Worm (Caenorhabditis elegans) whole organism, L1 larva: Measurements from ENCODE around the gene sulp-3.

Experiments
- C04F5.9 ChIP-seq: sonication (generic microtip); optimal IDR thresholded peaks from 2 replicates; lab custom pipeline; 2016; ENCODE audit warnings: missing genetic modification characterization, missing compliant biosample characterization
- C16A3.4 ChIP-seq: fragments of 150-350 bp; optimal IDR thresholded peaks from 2 replicates; lab custom pipeline; 2014; ENCODE audit warnings: missing biosample characterization, missing genetic modification characterization
- F16B12.6 ChIP-seq: fragments of 150-350 bp; optimal IDR thresholded peaks from 2 replicates; lab custom pipeline; 2014; ENCODE audit warnings: missing biosample characterization, missing genetic modification characterization
- Y116A8C.19 ChIP-seq: sonication (generic microtip); optimal IDR thresholded peaks from 2 replicates; lab custom pipeline; 2016; ENCODE audit warnings: missing compliant biosample characterization, missing genetic modification characterization, borderline replicate concordance
- alr-1 ChIP-seq: fragments of 200-800 bp; sonication (Bioruptor generic); optimal IDR thresholded peaks from 2 replicates; lab custom pipeline; 2018; ENCODE audit warnings: borderline replicate concordance, mild to moderate bottlenecking, missing genetic modification characterization, missing compliant biosample characterization
- aly-2 ChIP-seq: fragments of 150-350 bp; optimal IDR thresholded peaks from 2 replicates; lab custom pipeline; 2014; ENCODE audit warnings: missing biosample characterization, missing genetic modification characterization
- ama-1 ChIP-seq: fragments of 150-350 bp; optimal IDR thresholded peaks from 2 replicates; lab custom pipeline; 2014
- blmp-1 ChIP-seq: fragments of 150-350 bp; optimal IDR thresholded peaks from 2 replicates; lab custom pipeline; 2014; ENCODE audit warnings: missing biosample characterization, missing genetic modification characterization
- ceh-8 ChIP-seq: fragments of 200-800 bp; sonication (Bioruptor generic); optimal IDR thresholded peaks from 2 replicates; lab custom pipeline; 2018; ENCODE audit warnings: mild to moderate bottlenecking, missing genetic modification characterization, moderate library complexity, missing compliant biosample characterization
- ceh-82 ChIP-seq, 3 experiments: fragments of 150-350 bp in 1 of 3; sonication (generic microtip) in 2 of 3; optimal IDR thresholded peaks; 2 replicates each; lab custom pipeline; 2014 to 2017; ENCODE audit warnings: missing biosample characterization in 3 of 3, missing genetic modification characterization in 3 of 3
- ceh-88 ChIP-seq: fragments of 200-800 bp; sonication (Bioruptor generic); IDR thresholded peaks from 2 replicates; pipeline ENCODE4 v1.3.6; 2022; ENCODE audit warnings: missing genetic modification characterization, missing compliant biosample characterization
- ceh-90 ChIP-seq: sonication (generic microtip); optimal IDR thresholded peaks from 2 replicates; lab custom pipeline; 2016; ENCODE audit warnings: missing genetic modification characterization, missing compliant biosample characterization
- ces-1 ChIP-seq: fragments of 150-350 bp; optimal IDR thresholded peaks from 2 replicates; lab custom pipeline; 2014; ENCODE audit warnings: missing biosample characterization, missing genetic modification reagents, missing genetic modification characterization
- dpl-1 ChIP-seq, 3 experiments: fragments of 150-350 bp in 2 of 3; sonication (generic microtip) in 1 of 3; optimal IDR thresholded peaks; 2 replicates each; lab custom pipeline; 2014 to 2017; ENCODE audit warnings: missing biosample characterization in 3 of 3, missing genetic modification characterization in 3 of 3, missing genetic modification reagents in 3 of 3
- dsc-1 ChIP-seq: sonication (generic microtip); optimal IDR thresholded peaks from 2 replicates; lab custom pipeline; 2016; ENCODE audit warnings: mild to moderate bottlenecking, missing genetic modification characterization, missing compliant biosample characterization
- egl-13 ChIP-seq: sonication (generic microtip); optimal IDR thresholded peaks from 2 replicates; lab custom pipeline; 2016; ENCODE audit warnings: missing genotype, missing genetic modification reagents, missing genetic modification characterization, missing compliant biosample characterization
- elt-3 ChIP-seq, 6 experiments: fragments of 150-350 bp in 1 of 6; sonication (generic microtip); optimal IDR thresholded peaks; 2 replicates each; lab custom pipeline; 2017 to 2018; ENCODE audit warnings: missing biosample characterization in 6 of 6, missing genetic modification characterization in 6 of 6, inconsistent platforms in 1 of 6
- fkh-10 ChIP-seq: sonication (generic microtip); optimal IDR thresholded peaks from 2 replicates; lab custom pipeline; 2017; ENCODE audit warnings: missing biosample characterization, missing genetic modification reagents, missing genetic modification characterization
- fkh-8 ChIP-seq: sonication (generic microtip); optimal IDR thresholded peaks from 2 replicates; lab custom pipeline; 2016; ENCODE audit warnings: mild to moderate bottlenecking, missing genetic modification characterization, missing compliant biosample characterization
- hlh-17 ChIP-seq: fragments of 200-800 bp; sonication (Bioruptor generic); optimal IDR thresholded peaks from 2 replicates; lab custom pipeline; 2018; ENCODE audit warnings: missing genetic modification characterization, mild to moderate bottlenecking, missing compliant biosample characterization, moderate library complexity, borderline replicate concordance
- irx-1 ChIP-seq: sonication (generic microtip); optimal IDR thresholded peaks from 2 replicates; lab custom pipeline; 2016; ENCODE audit warnings: missing genetic modification characterization, missing compliant biosample characterization
- lin-13 ChIP-seq: fragments of 150-350 bp; optimal IDR thresholded peaks from 2 replicates; lab custom pipeline; 2014; ENCODE audit warnings: missing biosample characterization, missing genetic modification reagents, missing genetic modification characterization
- lin-14 ChIP-seq: fragments of 200-800 bp; sonication (Bioruptor generic); optimal IDR thresholded peaks from 2 replicates; lab custom pipeline; 2018; ENCODE audit warnings: mild to moderate bottlenecking, missing genetic modification characterization, moderate library complexity, missing compliant biosample characterization
- lin-15B ChIP-seq: fragments of 150-350 bp; sonication (generic microtip); optimal IDR thresholded peaks from 3 replicates; lab custom pipeline; 2014; ENCODE audit warnings: missing biosample characterization, missing genetic modification characterization
- lir-3 ChIP-seq: sonication (generic microtip); optimal IDR thresholded peaks from 2 replicates; lab custom pipeline; 2016; ENCODE audit warnings: mild to moderate bottlenecking, missing genetic modification characterization, moderate library complexity, missing compliant biosample characterization; ENCODE audit not compliant: poor library complexity
- lsy-2 ChIP-seq, 2 experiments: fragments of 150-350 bp; optimal IDR thresholded peaks; 2 replicates each; lab custom pipeline; 2014; ENCODE audit warnings: missing biosample characterization in 2 of 2, missing genetic modification characterization in 2 of 2
- mdl-1 ChIP-seq, 2 experiments: fragments of 150-350 bp; optimal IDR thresholded peaks; 2 replicates each; lab custom pipeline; 2014 to 2017; ENCODE audit warnings: missing biosample characterization in 2 of 2, missing genetic modification characterization in 2 of 2, inconsistent platforms in 1 of 2
- mef-2 ChIP-seq: fragments of 150-350 bp; optimal IDR thresholded peaks from 2 replicates; lab custom pipeline; 2014; ENCODE audit warnings: missing biosample characterization, missing genetic modification characterization
- mep-1 ChIP-seq: fragments of 150-350 bp; optimal IDR thresholded peaks from 2 replicates; lab custom pipeline; 2014; ENCODE audit warnings: missing biosample characterization, missing genetic modification characterization
- nhr-12 ChIP-seq: sonication (generic microtip); optimal IDR thresholded peaks from 2 replicates; lab custom pipeline; 2017; ENCODE audit warnings: missing biosample characterization, missing genetic modification characterization
- nhr-237 ChIP-seq: fragments of 150-350 bp; optimal IDR thresholded peaks from 2 replicates; lab custom pipeline; 2014; ENCODE audit warnings: missing biosample characterization, missing genetic modification characterization
- nhr-28 ChIP-seq: fragments of 150-350 bp; optimal IDR thresholded peaks from 2 replicates; lab custom pipeline; 2014; ENCODE audit warnings: missing biosample characterization, missing genetic modification characterization
- nhr-47 ChIP-seq: sonication (generic microtip); optimal IDR thresholded peaks from 2 replicates; lab custom pipeline; 2016; ENCODE audit warnings: mild to moderate bottlenecking, missing genetic modification characterization, moderate library complexity, missing compliant biosample characterization
- nhr-76 ChIP-seq: sonication (generic microtip); optimal IDR thresholded peaks from 2 replicates; lab custom pipeline; 2017; ENCODE audit warnings: missing biosample characterization, missing genetic modification characterization
- pag-3 ChIP-seq: sonication (generic microtip); optimal IDR thresholded peaks from 2 replicates; lab custom pipeline; 2017; ENCODE audit warnings: missing genetic modification characterization, mild to moderate bottlenecking, missing compliant biosample characterization, antibody characterized with exemption, borderline replicate concordance; ENCODE audit not compliant: insufficient read depth
- pax-3 ChIP-seq: fragments of 200-800 bp; sonication (Bioruptor generic); optimal IDR thresholded peaks from 2 replicates; lab custom pipeline; 2018; ENCODE audit warnings: mild to moderate bottlenecking, missing genetic modification characterization, moderate library complexity, missing compliant biosample characterization
- pqm-1 ChIP-seq: sonication (generic microtip); optimal IDR thresholded peaks from 3 replicates; lab custom pipeline; 2017; ENCODE audit warnings: missing biosample characterization, missing genetic modification characterization
- rnt-1 ChIP-seq: sonication (generic microtip); optimal IDR thresholded peaks from 2 replicates; lab custom pipeline; 2016; ENCODE audit warnings: mild to moderate bottlenecking, missing genetic modification characterization, moderate library complexity, missing compliant biosample characterization
- swsn-7 ChIP-seq: sonication (generic microtip); optimal IDR thresholded peaks from 2 replicates; lab custom pipeline; 2016; ENCODE audit warnings: missing genetic modification characterization, missing compliant biosample characterization
- tbx-2 ChIP-seq: sonication (generic microtip); optimal IDR thresholded peaks from 2 replicates; lab custom pipeline; 2016; ENCODE audit warnings: missing genetic modification characterization, missing compliant biosample characterization
- tlp-1 ChIP-seq: fragments of 150-350 bp; optimal IDR thresholded peaks from 2 replicates; lab custom pipeline; 2014; ENCODE audit warnings: missing biosample characterization, missing genetic modification characterization
- unc-130 ChIP-seq: fragments of 150-350 bp; optimal IDR thresholded peaks from 2 replicates; lab custom pipeline; 2017; ENCODE audit warnings: missing biosample characterization, missing genetic modification characterization, inconsistent platforms
- unc-62 ChIP-seq: fragments of 150-350 bp; optimal IDR thresholded peaks from 2 replicates; lab custom pipeline; 2014; ENCODE audit warnings: missing biosample characterization, missing genetic modification reagents, missing genetic modification characterization
- unc-86 ChIP-seq: sonication (generic microtip); optimal IDR thresholded peaks from 2 replicates; lab custom pipeline; 2016; ENCODE audit warnings: missing genetic modification characterization, missing compliant biosample characterization
- unc-98 ChIP-seq: fragments of 200-800 bp; sonication (Bioruptor generic); IDR thresholded peaks from 2 replicates; pipeline ENCODE4 v1.3.6; 2022; ENCODE audit warnings: missing genetic modification characterization, missing compliant biosample characterization
- vab-15 ChIP-seq: sonication (generic microtip); optimal IDR thresholded peaks from 2 replicates; lab custom pipeline; 2017; ENCODE audit warnings: missing genotype, mild to moderate bottlenecking, missing genetic modification characterization, missing compliant biosample characterization
- ztf-4 ChIP-seq: fragments of 150-350 bp; optimal IDR thresholded peaks from 2 replicates; lab custom pipeline; 2014; ENCODE audit warnings: missing biosample characterization, missing genetic modification characterization

The sulp-3 gene

DNA sequence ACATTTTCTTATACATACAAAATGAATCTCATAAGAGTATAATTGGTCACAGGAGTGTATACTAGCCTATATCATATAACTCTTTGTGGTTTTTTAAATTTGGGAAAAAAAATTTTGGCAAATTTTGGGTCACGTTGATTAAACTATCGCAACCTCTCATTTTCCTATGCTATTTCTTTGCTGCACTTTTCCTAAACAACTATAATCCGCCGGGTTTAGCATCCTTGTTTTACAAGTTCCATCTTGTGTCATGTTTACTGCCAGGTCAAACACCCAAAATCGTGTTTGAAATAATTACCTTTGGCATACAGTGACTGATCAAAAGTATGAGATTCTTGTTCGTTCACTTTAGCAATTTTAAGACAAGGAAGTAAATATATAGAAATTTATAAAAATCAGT is at the start of gene sulp-3:
TSS of gene sulp-3 (minus strand) at position 101 of the 400 bp plus-strand sequence.
- TF ChIP-seq pag-3 (tag; lab: Kevin White, UChicago) (no peak), unc-86 (tag; lab: Kevin White, UChicago) (no peak), pqm-1 (tag; lab: Kevin White, UChicago) (no peak), egl-13 (tag; lab: Kevin White, UChicago) (no peak), elt-3 (tag; optimal IDR thresholded peaks at IDR 0.05; lab: Kevin White, UChicago) (no peak), tlp-1 (tag; lab: Kevin White, UChicago) (no peak)

ce11 chrX:8457314-8457713 is 49.1 kb upstream of the sulp-3 start, which contains the start of gene F16F9.3:
Gene F16F9.3, plus strand, starts transcription at chrX:8457614.
- TF ChIP-seq mef-2 (tag; lab: Kevin White, UChicago) = no peak
- TF ChIP-seq ceh-88 = no peak
- TF ChIP-seq ztf-4 (tag; lab: Kevin White, UChicago) = no peak
- no peak for TF ChIP-seq unc-98 (GFP tag; lab: Robert Waterston, UW)
- no peak for TF ChIP-seq lir-3

DNA sequence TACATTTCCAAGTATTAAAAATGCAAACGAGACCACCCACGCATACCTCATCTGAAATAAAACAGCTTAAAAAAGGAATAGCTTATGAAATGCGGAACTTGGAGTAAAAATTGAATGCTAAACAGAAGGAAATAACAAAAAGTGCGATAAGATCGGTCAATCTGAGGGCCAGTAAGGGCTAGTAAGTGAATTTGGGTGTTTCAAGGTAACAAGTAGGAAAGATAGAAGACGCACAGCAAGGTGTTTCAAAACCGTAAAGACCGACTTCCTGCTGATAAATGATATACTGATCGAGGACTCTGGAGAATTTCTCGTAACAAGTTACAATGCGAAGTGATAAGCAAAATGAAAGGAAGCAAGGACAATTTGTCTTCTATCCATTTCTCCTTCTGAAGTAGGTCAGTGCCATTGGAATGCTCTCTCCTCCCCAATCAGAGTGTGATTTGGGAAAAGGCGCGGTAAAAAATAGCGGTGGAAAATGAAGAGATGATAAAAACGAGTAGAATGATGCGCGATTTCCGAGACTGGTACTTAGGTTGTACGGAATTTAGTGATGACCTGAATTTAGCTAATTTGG is 47.5 kb upstream of the sulp-3 start, which contains the start of gene dpy-6:
TSS of gene dpy-6 (minus strand) at position 51 of the 577 bp plus-strand sequence.
- no peak for TF ChIP-seq unc-130 (tag; lab: Kevin White, UChicago)
- TF ChIP-seq ama-1 (lab: Kevin White, UChicago) = no peak
- no peak for TF ChIP-seq F16B12.6 (tag; lab: Kevin White, UChicago)
- peak; percentile 3 for TF ChIP-seq rnt-1
- no peak for TF ChIP-seq tbx-2 (tag; lab: Kevin White, UChicago)
- TF ChIP-seq swsn-7 (tag; lab: Kevin White, UChicago) = no peak
- no peak for TF ChIP-seq ceh-90 (tag; lab: Kevin White, UChicago)
- TF ChIP-seq ces-1 (GFP tag; lab: Kevin White, UChicago) = no peak
- TF ChIP-seq C16A3.4 = no peak
- no peak for TF ChIP-seq hlh-17
- TF ChIP-seq mep-1 (tag; lab: Kevin White, UChicago) = no peak
- no peak for TF ChIP-seq mef-2 (tag; lab: Kevin White, UChicago)
- TF ChIP-seq lin-13 (GFP tag; lab: Kevin White, UChicago) = no peak
- no peak for TF ChIP-seq lsy-2 (tag; optimal IDR thresholded peaks at IDR 0.05; lab: Kevin White, UChicago)
- no peak for TF ChIP-seq unc-62 (GFP tag; lab: Kevin White, UChicago)
- no peak for TF ChIP-seq nhr-237 (tag; lab: Kevin White, UChicago)
- no peak for TF ChIP-seq ztf-4 (tag; lab: Kevin White, UChicago)
- no peak for TF ChIP-seq lin-15B (tag; lab: Kevin White, UChicago)
- no peak for TF ChIP-seq egl-13 (tag; lab: Kevin White, UChicago)
- TF ChIP-seq dsc-1 (tag; lab: Kevin White, UChicago) = no peak
- TF ChIP-seq nhr-12 (tag; lab: Kevin White, UChicago) = no peak
- TF ChIP-seq nhr-28 (tag; lab: Kevin White, UChicago) = no peak
- no peak for TF ChIP-seq unc-98 (GFP tag; lab: Robert Waterston, UW)
- TF ChIP-seq elt-3 (tag; optimal IDR thresholded peaks at IDR 0.05; lab: Kevin White, UChicago) = peak in 4 of 6 experiments; percentile 0 to 84 (median 31)
- no peak for TF ChIP-seq fkh-10 (GFP tag; lab: Kevin White, UChicago)
- no peak for TF ChIP-seq vab-15 (tag; lab: Kevin White, UChicago)
- TF ChIP-seq blmp-1 (tag; lab: Kevin White, UChicago) = peak; percentile 82
- TF ChIP-seq nhr-47 (tag; lab: Kevin White, UChicago) = no peak
- no peak for TF ChIP-seq irx-1
- TF ChIP-seq aly-2 (tag; lab: Kevin White, UChicago) = no peak
- no peak for TF ChIP-seq Y116A8C.19 (tag; lab: Kevin White, UChicago)
- TF ChIP-seq ceh-88 = no peak
- no peak for TF ChIP-seq fkh-8 (tag; lab: Kevin White, UChicago)
- TF ChIP-seq dpl-1 (GFP tag; optimal IDR thresholded peaks at IDR 0.05; lab: Kevin White, UChicago) = no peak
- no peak for TF ChIP-seq ceh-82 (tag; optimal IDR thresholded peaks at IDR 0.05; lab: Kevin White, UChicago)
- TF ChIP-seq alr-1 = no peak
- TF ChIP-seq ceh-8 (GFP tag; lab: Kevin White, UChicago) = no peak
- no peak for TF ChIP-seq C04F5.9
- TF ChIP-seq lir-3 = no peak
- peak; percentile 34 for TF ChIP-seq lin-14
- no peak for TF ChIP-seq pax-3 (tag; lab: Kevin White, UChicago)
- no peak for TF ChIP-seq pag-3 (tag; lab: Kevin White, UChicago)
- TF ChIP-seq nhr-76 (tag; lab: Kevin White, UChicago) = no peak
- TF ChIP-seq unc-86 (tag; lab: Kevin White, UChicago) = no peak
- TF ChIP-seq mdl-1 (tag; optimal IDR thresholded peaks at IDR 0.05; lab: Kevin White, UChicago) = no peak
